Worm (Caenorhabditis elegans) whole organism, young adult: ENCODE measurements around the gene nsun-5.

Experiments
- B0019.2 ChIP-seq: fragments of 200-800 bp; sonication (Bioruptor generic); conservative IDR thresholded peaks from 2 replicates; pipeline ENCODE4 v1.3.6; 2022; ENCODE audit warnings: missing genetic modification reagents, missing genetic modification characterization, missing compliant biosample characterization
- B0035.1 ChIP-seq: sonication (generic microtip); optimal IDR thresholded peaks from 2 replicates; lab custom pipeline; 2016; ENCODE audit warnings: missing genetic modification characterization, mild to moderate bottlenecking, missing compliant biosample characterization, missing genotype, missing genetic modification reagents
- B0261.1 ChIP-seq: sonication (generic microtip); optimal IDR thresholded peaks from 2 replicates; lab custom pipeline; 2016; ENCODE audit warnings: mild to moderate bottlenecking, missing genetic modification characterization, moderate library complexity, missing compliant biosample characterization
- C06A6.2 ChIP-seq: fragments of 200-800 bp; sonication (Bioruptor generic); conservative IDR thresholded peaks from 2 replicates; pipeline ENCODE4 v1.3.6; 2022; ENCODE audit warnings: missing genetic modification characterization, missing compliant biosample characterization
- D2030.7 ChIP-seq: fragments of 200-800 bp; sonication (Bioruptor generic); IDR thresholded peaks from 2 replicates; pipeline ENCODE4 v1.3.6; 2022; ENCODE audit warnings: missing genetic modification reagents, missing genetic modification characterization, missing compliant biosample characterization
- F10E7.11 ChIP-seq: sonication (generic microtip); optimal IDR thresholded peaks from 2 replicates; lab custom pipeline; 2017; ENCODE audit warnings: mild to moderate bottlenecking, missing genetic modification characterization, moderate library complexity, missing compliant biosample characterization
- F23B12.7 ChIP-seq: sonication (generic microtip); optimal IDR thresholded peaks from 2 replicates; lab custom pipeline; 2017; ENCODE audit warnings: missing genetic modification characterization, mild to moderate bottlenecking, missing compliant biosample characterization, antibody characterized with exemption, moderate library complexity; ENCODE audit not compliant: insufficient read depth
- F37B4.10 ChIP-seq: fragments of 200-800 bp; sonication (Bioruptor generic); IDR thresholded peaks from 2 replicates; pipeline ENCODE4 v1.3.6; 2022; ENCODE audit warnings: missing genetic modification characterization, missing compliant biosample characterization
- F39B2.1 ChIP-seq: fragments of 200-800 bp; sonication (Bioruptor generic); IDR thresholded peaks from 2 replicates; pipeline ENCODE4 v1.3.6; 2022; ENCODE audit warnings: missing genetic modification reagents, missing genetic modification characterization, missing compliant biosample characterization
- F52B5.7 ChIP-seq: sonication (generic microtip); optimal IDR thresholded peaks from 2 replicates; lab custom pipeline; 2016; ENCODE audit warnings: mild to moderate bottlenecking, missing genetic modification characterization, missing compliant biosample characterization
- K11D2.4 ChIP-seq: fragments of 200-800 bp; sonication (Bioruptor generic); IDR thresholded peaks from 2 replicates; pipeline ENCODE4 v1.3.6; 2022; ENCODE audit warnings: missing genetic modification reagents, missing genetic modification characterization, missing compliant biosample characterization
- T26A5.8 ChIP-seq: sonication (generic microtip); optimal IDR thresholded peaks from 2 replicates; lab custom pipeline; 2016; ENCODE audit warnings: missing genetic modification characterization, missing compliant biosample characterization
- Y56A3A.18 ChIP-seq: fragments of 200-800 bp; sonication (Bioruptor generic); IDR thresholded peaks from 2 replicates; pipeline ENCODE4 v1.3.6; 2022; ENCODE audit warnings: missing genetic modification reagents, missing genetic modification characterization, missing compliant biosample characterization
- Y95B8A.8 ChIP-seq: fragments of 200-800 bp; sonication (Bioruptor generic); IDR thresholded peaks from 2 replicates; pipeline ENCODE4 v1.3.6; 2022; ENCODE audit warnings: missing genetic modification reagents, missing genetic modification characterization, missing compliant biosample characterization
- aptf-2 ChIP-seq: fragments of 200-800 bp; sonication (Bioruptor generic); conservative IDR thresholded peaks from 2 replicates; pipeline ENCODE4 v1.3.6; 2022; ENCODE audit warnings: missing genetic modification reagents, missing genetic modification characterization, missing compliant biosample characterization
- attf-6 ChIP-seq: fragments of 200-800 bp; sonication (Bioruptor generic); IDR thresholded peaks from 2 replicates; pipeline ENCODE4 v1.3.6; 2022; ENCODE audit warnings: missing genetic modification reagents, missing genetic modification characterization, missing compliant biosample characterization
- ccch-3 ChIP-seq: fragments of 200-800 bp; sonication (Bioruptor generic); optimal IDR thresholded peaks from 2 replicates; lab custom pipeline; 2018; ENCODE audit warnings: mild to moderate bottlenecking, missing genetic modification characterization, missing compliant biosample characterization
- cebp-2 ChIP-seq: fragments of 200-800 bp; sonication (Bioruptor generic); IDR thresholded peaks from 2 replicates; pipeline ENCODE4 v1.3.6; 2022; ENCODE audit warnings: missing genetic modification characterization, missing compliant biosample characterization
- ceh-27 ChIP-seq: fragments of 200-800 bp; sonication (Bioruptor generic); optimal IDR thresholded peaks from 2 replicates; lab custom pipeline; 2018; ENCODE audit warnings: mild to moderate bottlenecking, missing genetic modification characterization, moderate library complexity, missing compliant biosample characterization
- ceh-91 ChIP-seq: fragments of 200-800 bp; sonication (Bioruptor generic); IDR thresholded peaks from 2 replicates; pipeline ENCODE4 v1.3.6; 2022; ENCODE audit warnings: missing genetic modification reagents, missing genetic modification characterization, missing compliant biosample characterization
- die-1 ChIP-seq: sonication (generic microtip); optimal IDR thresholded peaks from 2 replicates; lab custom pipeline; 2016; ENCODE audit warnings: missing genotype, mild to moderate bottlenecking, missing genetic modification characterization, missing compliant biosample characterization
- dpff-1 ChIP-seq: sonication (generic microtip); optimal IDR thresholded peaks from 2 replicates; lab custom pipeline; 2017; ENCODE audit warnings: mild to moderate bottlenecking, missing genetic modification characterization, missing compliant biosample characterization
- egrh-3 ChIP-seq: fragments of 200-800 bp; sonication (Bioruptor generic); IDR thresholded peaks from 2 replicates; pipeline ENCODE4 v1.3.6; 2022; ENCODE audit warnings: missing genetic modification reagents, missing genetic modification characterization, missing compliant biosample characterization
- ets-4 ChIP-seq: fragments of 200-800 bp; sonication (Bioruptor generic); optimal IDR thresholded peaks from 2 replicates; lab custom pipeline; 2018; ENCODE audit warnings: mild to moderate bottlenecking, missing genetic modification characterization, missing compliant biosample characterization
- let-607 ChIP-seq, 2 experiments: fragments of 200-800 bp in 1 of 2; sonication (Bioruptor generic) in 1 of 2; sonication (generic microtip) in 1 of 2; optimal IDR thresholded peaks; 2 replicates each; lab custom pipeline; 2016 to 2018; ENCODE audit warnings: mild to moderate bottlenecking in 2 of 2, missing compliant biosample characterization in 2 of 2, missing genetic modification characterization in 2 of 2, moderate library complexity in 2 of 2, missing genotype in 1 of 2
- lin-26 ChIP-seq: fragments of 200-800 bp; sonication (Bioruptor generic); IDR thresholded peaks from 2 replicates; pipeline ENCODE4 v1.3.6; 2022; ENCODE audit warnings: missing genetic modification reagents, missing genetic modification characterization, missing compliant biosample characterization
- lir-1 ChIP-seq: fragments of 200-800 bp; sonication (Bioruptor generic); conservative IDR thresholded peaks from 2 replicates; pipeline ENCODE4 v1.3.6; 2022; ENCODE audit warnings: missing genetic modification reagents, missing genetic modification characterization, missing compliant biosample characterization
- mcd-1 ChIP-seq: fragments of 200-800 bp; sonication (Bioruptor generic); IDR thresholded peaks from 2 replicates; pipeline ENCODE4 v1.3.6; 2022; ENCODE audit warnings: missing genetic modification reagents, missing genetic modification characterization, missing compliant biosample characterization
- mxl-1 ChIP-seq: sonication (generic microtip); optimal IDR thresholded peaks from 2 replicates; lab custom pipeline; 2016; ENCODE audit warnings: missing genetic modification characterization, missing compliant biosample characterization
- nhr-120 ChIP-seq: fragments of 200-800 bp; sonication (Bioruptor generic); IDR thresholded peaks from 2 replicates; pipeline ENCODE4 v1.3.6; 2022; ENCODE audit warnings: missing genetic modification characterization, missing compliant biosample characterization
- nhr-80 ChIP-seq: sonication (generic microtip); optimal IDR thresholded peaks from 2 replicates; lab custom pipeline; 2016; ENCODE audit warnings: missing genetic modification characterization, missing compliant biosample characterization
- nhr-90 ChIP-seq: sonication (generic microtip); optimal IDR thresholded peaks from 2 replicates; lab custom pipeline; 2016; ENCODE audit warnings: missing genotype, mild to moderate bottlenecking, missing genetic modification characterization, missing compliant biosample characterization
- rcor-1 ChIP-seq: fragments of 200-800 bp; sonication (Bioruptor generic); IDR thresholded peaks from 2 replicates; pipeline ENCODE4 v1.3.6; 2022; ENCODE audit warnings: missing genetic modification reagents, missing genetic modification characterization, missing compliant biosample characterization
- sea-2 ChIP-seq: fragments of 200-800 bp; sonication (Bioruptor generic); IDR thresholded peaks from 2 replicates; pipeline ENCODE4 v1.3.6; 2022; ENCODE audit warnings: missing genetic modification characterization, missing compliant biosample characterization
- snpc-3.4 ChIP-seq: sonication (generic microtip); optimal IDR thresholded peaks from 2 replicates; lab custom pipeline; 2017; ENCODE audit warnings: missing genetic modification characterization, mild to moderate bottlenecking, missing compliant biosample characterization, antibody characterized with exemption, moderate library complexity, missing genotype, missing genetic modification reagents
- somi-1 ChIP-seq: fragments of 200-800 bp; sonication (Bioruptor generic); optimal IDR thresholded peaks from 2 replicates; lab custom pipeline; 2018; ENCODE audit warnings: mild to moderate bottlenecking, missing genetic modification characterization, missing compliant biosample characterization
- unc-130 ChIP-seq: sonication (generic microtip); optimal IDR thresholded peaks from 2 replicates; lab custom pipeline; 2016; ENCODE audit warnings: missing genetic modification reagents, missing genetic modification characterization, missing compliant biosample characterization
- zfh-2 ChIP-seq: fragments of 200-800 bp; sonication (Bioruptor generic); conservative IDR thresholded peaks from 2 replicates; pipeline ENCODE4 v1.3.6; 2022; ENCODE audit warnings: missing genetic modification reagents, missing genetic modification characterization, missing compliant biosample characterization
- ztf-18 ChIP-seq: sonication (generic microtip); optimal IDR thresholded peaks from 2 replicates; lab custom pipeline; 2016; ENCODE audit warnings: missing genotype, mild to moderate bottlenecking, missing genetic modification characterization, missing compliant biosample characterization
- ztf-25 ChIP-seq: fragments of 200-800 bp; sonication (Bioruptor generic); IDR thresholded peaks from 2 replicates; pipeline ENCODE4 v1.3.6; 2022; ENCODE audit warnings: missing genetic modification reagents, missing genetic modification characterization, missing compliant biosample characterization
- ztf-28 ChIP-seq: fragments of 200-800 bp; sonication (Bioruptor generic); IDR thresholded peaks from 2 replicates; pipeline ENCODE4 v1.3.6; 2022; ENCODE audit warnings: missing genetic modification reagents, missing genetic modification characterization, missing compliant biosample characterization
- ztf-6 ChIP-seq: fragments of 200-800 bp; sonication (Bioruptor generic); IDR thresholded peaks from 2 replicates; pipeline ENCODE4 v1.3.6; 2022; ENCODE audit warnings: missing genetic modification reagents, missing genetic modification characterization, missing compliant biosample characterization

nsun-5 gene

ce11 chrII:15005118-15005517, 35.7 kb downstream of the nsun-5 start:
- TF ChIP-seq let-607 (tag; optimal IDR thresholded peaks at IDR 0.05; lab: Kevin White, UChicago) (no peak), T26A5.8 (tag; lab: Kevin White, UChicago) (no peak), ztf-6 (no peak), ztf-28 (0 out of 2 replicates have a peak, but pooled peaks have one; percentile 48), zfh-2 (GFP tag; lab: Robert Waterston, UW) (peak; percentile 82), nhr-90 (tag; lab: Kevin White, UChicago) (no peak), attf-6 (no peak), lir-1 (GFP tag; lab: Robert Waterston, UW) (no peak), mxl-1 (tag; lab: Kevin White, UChicago) (no peak), egrh-3 (GFP tag; lab: Robert Waterston, UW) (peak; percentile 27; the same call in 1 of the 2 replicates), somi-1 (GFP tag; lab: Kevin White, UChicago) (no peak), cebp-2 (GFP tag; lab: Robert Waterston, UW) (0 out of 2 replicates have a peak, but pooled peaks have one; percentile 23)

- TF ChIP-seq B0019.2 (GFP tag; lab: Robert Waterston, UW) (no peak), zfh-2 (GFP tag; lab: Robert Waterston, UW) (peak; percentile 34; the same call in 1 of the 2 replicates), lin-26 (GFP tag; lab: Robert Waterston, UW) (0 out of 2 replicates have a peak, but pooled peaks have one; percentile 21), dpff-1 (tag; lab: Kevin White, UChicago) (no peak), ets-4 (GFP tag; lab: Kevin White, UChicago) (no peak), egrh-3 (GFP tag; lab: Robert Waterston, UW) (peak; percentile 18; the same call in 1 of the 2 replicates), nhr-120 (GFP tag; lab: Robert Waterston, UW) (no peak), ztf-25 (no peak)
Measured at ce11 chrII:15008481-15009057, 39.2 kb downstream of the nsun-5 start.

- TF ChIP-seq K11D2.4 (GFP tag; lab: Robert Waterston, UW) (0 out of 2 replicates have a peak, but pooled peaks have one; percentile 40), rcor-1 (peak; percentile 83), ztf-18 (tag; lab: Kevin White, UChicago) (no peak), Y95B8A.8 (GFP tag; lab: Robert Waterston, UW) (peak; percentile 94), die-1 (tag; lab: Kevin White, UChicago) (no peak), ztf-28 (peak; percentile 75; the same call in 1 of the 2 replicates), C06A6.2 (GFP tag; lab: Robert Waterston, UW) (no peak), B0261.1 (tag; lab: Kevin White, UChicago) (peak; percentile 13), ceh-91 (GFP tag; lab: Robert Waterston, UW) (peak; percentile 97), B0019.2 (GFP tag; lab: Robert Waterston, UW) (peak; percentile 95), F52B5.7 (no peak), ceh-27 (GFP tag; lab: Kevin White, UChicago) (peak; percentile 67), Y56A3A.18 (GFP tag; lab: Robert Waterston, UW) (peak; percentile 30; the same call in 1 of the 2 replicates), unc-130 (GFP tag; lab: Kevin White, UChicago) (peak; percentile 86), F10E7.11 (tag; lab: Kevin White, UChicago) (no peak), B0035.1 (no peak), aptf-2 (GFP tag; lab: Robert Waterston, UW) (peak; percentile 74; the same call in 1 of the 2 replicates), nhr-80 (no peak), F23B12.7 (tag; lab: Kevin White, UChicago) (peak; percentile 72), F37B4.10 (GFP tag; lab: Robert Waterston, UW) (no peak), ccch-3 (no peak), sea-2 (GFP tag; lab: Robert Waterston, UW) (no peak), D2030.7 (peak; percentile 99), egrh-3 (GFP tag; lab: Robert Waterston, UW) (peak; percentile 32; the same call in 1 of the 2 replicates), snpc-3.4 (peak; percentile 87), F39B2.1 (no peak), mcd-1 (GFP tag; lab: Robert Waterston, UW) (peak; percentile 98)
Measured at ce11 chrII:15010366-15011235, 41.2 kb downstream of the nsun-5 start, which contains the start of the genes Y53F4B.9 and Y53F4B.11. TSS of gene Y53F4B.9 (minus strand) at chrII:15010416. TSS of gene Y53F4B.11 (plus strand) at chrII:15010748.
